Worm (Caenorhabditis elegans): ENCODE results near the gene T24E12.12.

T24E12.12 gene

DNA sequence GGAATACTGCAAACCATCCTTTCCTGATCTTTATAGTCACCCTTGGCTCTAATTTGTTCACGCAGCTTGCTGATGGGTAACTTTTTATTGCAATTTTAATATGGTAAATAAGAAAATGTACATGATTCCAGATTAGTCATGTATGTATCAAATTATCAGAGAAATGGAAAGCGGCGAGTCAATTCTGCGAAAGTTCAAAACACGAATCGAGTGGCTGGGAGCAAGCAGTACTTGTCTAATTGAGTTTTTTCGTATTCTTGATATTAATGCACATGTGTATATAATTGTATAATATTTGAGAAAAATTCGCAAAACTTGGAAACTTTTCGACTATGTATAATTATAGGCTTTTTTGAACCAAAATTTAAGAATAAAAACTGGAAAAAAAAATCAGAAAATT lies at the start of gene T24E12.12:
T24E12.12 (plus strand) TSS at position 281 of the 400 bp plus-strand sequence.
- no peak for TF ChIP-seq nhr-25 (tag; optimal IDR thresholded peaks at IDR 0.05)
- TF ChIP-seq nhr-77 (tag; optimal IDR thresholded peaks at IDR 0.05): no peak
- no peak for TF ChIP-seq ceh-16 (tag; optimal IDR thresholded peaks at IDR 0.05)
- TF ChIP-seq ceh-28 (tag; optimal IDR thresholded peaks at IDR 0.05): no peak
- TF ChIP-seq nhr-23 (tag; optimal IDR thresholded peaks at IDR 0.05): no peak
- no peak for TF ChIP-seq nhr-237 (tag; optimal IDR thresholded peaks at IDR 0.05)
- TF ChIP-seq elt-2 (tag; optimal IDR thresholded peaks at IDR 0.05): no peak
- TF ChIP-seq nhr-12 (tag; optimal IDR thresholded peaks at IDR 0.05): no peak
- no peak for TF ChIP-seq ztf-11 (tag; optimal IDR thresholded peaks at IDR 0.05)
- no peak for TF ChIP-seq mdl-1 (tag; optimal IDR thresholded peaks at IDR 0.05)
- TF ChIP-seq ceh-82 (tag; optimal IDR thresholded peaks at IDR 0.05): no peak

DNA sequence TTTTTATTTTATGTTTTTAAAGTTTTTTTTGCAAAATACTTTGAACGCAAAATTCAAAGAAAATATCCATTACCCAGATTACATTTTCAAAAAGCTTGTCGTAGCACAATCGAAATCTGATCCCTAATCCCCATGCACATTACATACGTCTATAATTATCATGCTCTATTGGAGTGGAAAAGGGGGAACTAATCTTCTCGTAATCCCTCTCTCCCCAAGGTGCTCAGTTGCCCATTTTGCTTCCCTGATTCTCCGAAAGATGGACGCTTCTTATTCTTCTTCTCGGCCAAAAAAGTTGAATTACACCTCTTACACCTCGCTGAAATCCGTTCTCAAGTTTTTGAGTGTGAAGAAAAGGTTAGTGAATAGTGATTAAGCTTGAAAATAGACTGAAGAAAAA lies 48.0 kb upstream of the T24E12.12 start, which contains the start of gene fbxc-53:
fbxc-53 (plus strand) TSS at position 245 of the 400 bp plus-strand sequence.
- no peak for TF ChIP-seq nhr-43 (tag; optimal IDR thresholded peaks at IDR 0.05; ENCODE audit: poor library complexity, severe bottlenecking)
- no peak for TF ChIP-seq nhr-76 (tag; optimal IDR thresholded peaks at IDR 0.05)
- no peak for TF ChIP-seq fos-1 (tag; optimal IDR thresholded peaks at IDR 0.05)

DNA sequence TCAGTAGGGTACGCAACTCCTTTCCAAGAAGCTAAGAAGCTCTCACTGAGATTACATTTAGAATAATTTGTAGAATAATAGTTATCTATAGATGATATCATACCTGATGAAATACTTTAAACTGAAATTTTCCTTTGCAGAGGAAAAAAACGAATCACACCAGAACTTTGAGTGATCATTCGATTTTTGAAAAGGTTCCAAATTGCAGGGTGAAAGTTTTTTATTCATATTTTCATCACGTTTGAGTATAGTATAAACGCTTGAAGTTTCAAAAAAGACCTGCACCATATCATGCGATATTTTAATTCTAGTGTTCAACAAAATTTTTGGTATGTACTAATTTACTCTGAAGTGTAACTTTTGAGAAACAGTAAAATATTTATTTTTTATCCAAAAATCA lies 44.5 kb upstream of the T24E12.12 start, which contains the start of gene srh-100:
srh-100 (minus strand) TSS at position 101 of the 400 bp plus-strand sequence.
- TF ChIP-seq tbx-2 (tag; optimal IDR thresholded peaks at IDR 0.05): no peak
- TF ChIP-seq elt-1 (tag; optimal IDR thresholded peaks at IDR 0.05): no peak
- no peak for TF ChIP-seq elt-2 (tag; optimal IDR thresholded peaks at IDR 0.05)
- no peak for TF ChIP-seq hmg-11 (tag; optimal IDR thresholded peaks at IDR 0.05)
- TF ChIP-seq skn-1 (tag; optimal IDR thresholded peaks at IDR 0.05): no peak
- TF ChIP-seq ceh-82 (tag; optimal IDR thresholded peaks at IDR 0.05): no peak
- TF ChIP-seq ceh-28 (tag; optimal IDR thresholded peaks at IDR 0.05): no peak
- no peak for TF ChIP-seq ztf-11 (tag; optimal IDR thresholded peaks at IDR 0.05)
- no peak for TF ChIP-seq nhr-77 (tag; optimal IDR thresholded peaks at IDR 0.05)
- no peak for TF ChIP-seq ama-1 (optimal IDR thresholded peaks at IDR 0.05)
- TF ChIP-seq lin-15B (tag; optimal IDR thresholded peaks at IDR 0.05): no peak
- TF ChIP-seq mml-1 (tag; optimal IDR thresholded peaks at IDR 0.05): no peak
- TF ChIP-seq fkh-2 (tag; optimal IDR thresholded peaks at IDR 0.05): no peak
- no peak for TF ChIP-seq nhr-23 (tag; optimal IDR thresholded peaks at IDR 0.05)

DNA sequence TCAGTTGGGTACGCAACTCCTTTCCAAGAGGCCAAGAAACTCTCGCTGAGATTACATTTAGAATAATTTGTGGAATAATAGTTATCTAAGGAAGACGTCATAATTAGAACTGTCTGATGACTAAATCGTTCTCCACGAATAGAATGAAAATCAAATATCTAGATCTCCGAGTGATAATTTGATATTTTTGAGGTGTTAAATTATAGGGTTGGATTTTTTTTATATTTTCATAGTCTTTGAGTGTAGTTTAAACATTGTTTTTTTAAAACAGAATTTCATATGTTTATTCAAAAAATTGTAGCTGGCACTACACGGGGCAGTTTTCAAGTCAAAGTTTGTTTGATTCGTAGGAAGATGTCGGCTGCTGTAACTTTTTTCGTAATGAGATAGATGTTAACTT lies 42.6 kb upstream of the T24E12.12 start, which contains the start of gene srh-99:
srh-99 (minus strand) TSS at position 101 of the 400 bp plus-strand sequence.
- no peak for TF ChIP-seq nhr-12 (tag; optimal IDR thresholded peaks at IDR 0.05)

DNA sequence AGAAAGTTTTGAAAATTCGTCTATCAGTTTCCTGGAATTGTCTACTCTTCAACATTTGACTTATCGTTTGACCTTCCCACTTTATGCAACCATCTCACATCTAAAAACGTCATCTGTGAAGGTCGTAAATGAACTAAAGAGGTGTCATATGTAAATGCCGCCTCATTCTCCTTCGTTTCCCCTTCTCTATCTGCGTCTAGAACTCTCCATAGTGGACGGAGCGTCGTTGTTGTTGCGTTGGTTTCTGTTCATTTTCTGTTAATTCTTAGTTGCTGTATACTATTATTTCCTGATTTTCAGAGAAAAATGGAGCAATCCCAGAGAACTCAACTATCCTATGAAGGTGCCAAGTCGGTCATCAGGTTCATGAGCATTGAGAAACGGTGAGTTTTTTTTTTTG lies 42.1 kb upstream of the T24E12.12 start, which contains the start of gene fbxc-52:
fbxc-52 (plus strand) TSS at position 301 of the 400 bp plus-strand sequence.
- TF ChIP-seq aly-2 (tag; optimal IDR thresholded peaks at IDR 0.05) (no peak), lsy-12 (tag; optimal IDR thresholded peaks at IDR 0.05) (no peak), nhr-25 (tag; optimal IDR thresholded peaks at IDR 0.05) (peak; percentile 45), ceh-16 (tag; optimal IDR thresholded peaks at IDR 0.05) (no peak)

DNA sequence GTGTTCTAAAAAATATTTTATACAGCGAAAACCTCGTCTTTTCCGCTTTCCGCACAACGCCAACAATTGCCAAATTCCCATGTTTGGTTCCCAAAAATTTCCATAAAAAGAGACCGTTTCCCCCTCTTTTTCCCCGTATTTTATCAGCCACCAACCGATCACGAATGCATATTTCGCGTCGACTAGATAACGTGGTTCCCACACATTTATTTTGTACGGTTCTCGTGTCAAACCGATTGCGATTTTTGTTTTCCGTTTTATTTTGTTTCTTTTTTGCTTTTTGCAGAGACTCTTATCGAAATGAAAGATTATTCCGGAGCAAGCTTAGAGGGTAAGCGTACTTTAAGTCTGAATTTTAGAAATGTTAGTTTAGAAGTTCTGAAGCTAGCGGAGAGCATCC lies 38.1 kb upstream of the T24E12.12 start, which contains the start of gene C46E10.3:
C46E10.3 (plus strand) TSS at position 301 of the 400 bp plus-strand sequence.
- no peak for TF ChIP-seq pqm-1 (tag; optimal IDR thresholded peaks at IDR 0.05)
- no peak for TF ChIP-seq fkh-10 (GFP tag; optimal IDR thresholded peaks at IDR 0.05)
- TF ChIP-seq nhr-23 (tag; optimal IDR thresholded peaks at IDR 0.05): no peak
- no peak for TF ChIP-seq nhr-25 (tag; optimal IDR thresholded peaks at IDR 0.05)

DNA sequence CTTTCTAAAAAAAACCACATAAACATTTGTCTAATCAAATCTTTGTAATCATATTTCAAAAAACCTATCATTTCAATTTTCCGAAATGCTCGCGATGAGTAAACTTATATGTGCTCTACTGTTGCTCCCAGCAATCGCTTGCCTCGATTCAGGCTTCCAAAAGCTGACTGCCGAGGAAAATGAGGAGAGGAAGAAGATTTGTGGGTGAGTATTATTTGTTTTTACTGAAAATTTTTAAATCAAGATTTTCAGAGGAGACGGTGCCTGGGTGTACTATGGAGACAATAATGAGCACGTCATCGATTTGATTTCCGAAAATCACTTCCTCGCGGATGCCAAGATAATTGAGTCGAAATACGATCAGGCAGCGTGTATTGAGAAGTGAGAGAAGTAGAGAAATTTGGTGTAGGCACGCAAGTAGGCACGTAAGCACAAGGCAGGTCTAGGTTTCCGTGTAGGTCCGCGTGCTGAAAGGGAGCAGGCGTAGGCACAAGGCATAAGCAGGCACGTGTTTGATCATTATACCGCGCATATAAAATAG lies 34.8 kb upstream of the T24E12.12 start, which contains the start of gene C46E10.1:
C46E10.1 (plus strand) TSS at position 51 of the 541 bp plus-strand sequence.
- TF ChIP-seq mdl-1 (tag; optimal IDR thresholded peaks at IDR 0.05) (no peak), ama-1 (optimal IDR thresholded peaks at IDR 0.05) (no peak), zag-1 (tag; optimal IDR thresholded peaks at IDR 0.05) (no peak), nhr-23 (tag; optimal IDR thresholded peaks at IDR 0.05) (no peak), pqm-1 (tag; optimal IDR thresholded peaks at IDR 0.05) (no peak), unc-62 (GFP tag; optimal IDR thresholded peaks at IDR 0.05) (no peak), elt-2 (tag; optimal IDR thresholded peaks at IDR 0.05) (no peak), nhr-76 (tag; optimal IDR thresholded peaks at IDR 0.05) (no peak), egl-5 (tag; optimal IDR thresholded peaks at IDR 0.05) (no peak), nhr-25 (tag; optimal IDR thresholded peaks at IDR 0.05) (no peak), fkh-10 (GFP tag; optimal IDR thresholded peaks at IDR 0.05) (no peak), ztf-4 (tag; optimal IDR thresholded peaks at IDR 0.05) (no peak)
